Fruit fly (Drosophila melanogaster): ENCODE measurements around the gene eca.

DNA sequence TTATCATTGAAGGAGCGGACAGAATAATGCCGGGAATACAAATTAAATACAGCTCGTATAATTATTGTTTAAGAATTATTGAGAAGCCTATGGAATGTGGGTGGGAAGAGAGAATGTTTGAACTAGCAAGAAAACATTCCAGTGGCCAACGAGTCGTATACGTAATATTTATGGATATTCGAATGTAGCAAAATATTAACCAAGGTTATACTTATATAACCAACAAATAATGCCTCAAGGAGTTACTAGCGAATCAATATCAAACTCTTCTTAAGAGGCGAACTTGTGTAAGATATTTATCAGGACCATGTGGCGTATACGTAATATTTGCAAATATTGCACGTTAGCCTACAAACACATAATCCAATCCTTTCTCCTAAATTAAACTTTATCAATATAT lies 19.9 kb downstream of the eca start:
- TF ChIP-seq CG34406 (GFP tag; optimal IDR thresholded peaks at IDR 0.05), result no peak
- TF ChIP-seq spab (GFP tag; optimal IDR thresholded peaks at IDR 0.05), result no peak
- no peak for TF ChIP-seq fd85E (GFP tag; optimal IDR thresholded peaks at IDR 0.05)
- TF ChIP-seq CG11902 (GFP tag; optimal IDR thresholded peaks at IDR 0.05), result no peak
- TF ChIP-seq lz (GFP tag; optimal IDR thresholded peaks at IDR 0.05), result no peak
- TF ChIP-seq net (GFP tag; optimal IDR thresholded peaks at IDR 0.05), result no peak
- no peak for TF ChIP-seq CG15336 (GFP tag; IDR thresholded peaks at IDR 0.05)
- TF ChIP-seq esn (GFP tag; optimal IDR thresholded peaks at IDR 0.05), result no peak
- TF ChIP-seq topi (GFP tag; optimal IDR thresholded peaks at IDR 0.05), result no peak

Data from whole organism, prepupa.